Worm (Caenorhabditis elegans): ENCODE data around the gene pah-1.

The pah-1 gene

ce11 chrII:8759493-8759892, 7.3 kb downstream of the pah-1 start, which contains the start of gene fut-1:
fut-1 (minus strand) TSS chrII:8759593.
- TF ChIP-seq flh-1 (GFP tag; optimal IDR thresholded peaks at IDR 0.05) (no peak), lsy-2 (tag; optimal IDR thresholded peaks at IDR 0.05) (no peak), elt-3 (tag; optimal IDR thresholded peaks at IDR 0.05) (no peak), snpc-4 (tag; optimal IDR thresholded peaks at IDR 0.05) (no peak), blmp-1 (tag; optimal IDR thresholded peaks at IDR 0.05) (no peak), bed-3 (GFP tag; optimal IDR thresholded peaks at IDR 0.05) (no peak), ztf-11 (tag; optimal IDR thresholded peaks at IDR 0.05) (no peak), sem-2 (GFP tag; optimal IDR thresholded peaks at IDR 0.05) (no peak), ham-2 (GFP tag; optimal IDR thresholded peaks at IDR 0.05) (no peak), pha-4 (tag; optimal IDR thresholded peaks at IDR 0.05) (no peak), mab-5 (tag; optimal IDR thresholded peaks at IDR 0.05) (no peak), ceh-39 (tag; optimal IDR thresholded peaks at IDR 0.05) (no peak)

ce11 chrII:8755270-8755669, 11.5 kb downstream of the pah-1 start, which contains the start of gene K08F8.7:
K08F8.7 (minus strand) TSS chrII:8755370.
- no peak for TF ChIP-seq snpc-4 (tag; optimal IDR thresholded peaks at IDR 0.05)
- TF ChIP-seq drap-1 (GFP tag; optimal IDR thresholded peaks at IDR 0.05), result no peak
- no peak for TF ChIP-seq hlh-1 (tag; optimal IDR thresholded peaks at IDR 0.05)
- no peak for TF ChIP-seq M03D4.4 (tag; optimal IDR thresholded peaks at IDR 0.05)
- TF ChIP-seq mep-1 (tag; optimal IDR thresholded peaks at IDR 0.05), result no peak
- no peak for TF ChIP-seq sptf-1 (tag; optimal IDR thresholded peaks at IDR 0.05)

ce11 chrII:8751686-8752085, 15.1 kb downstream of the pah-1 start, which contains the start of gene atf-2:
atf-2 (plus strand) TSS chrII:8751986.
- TF ChIP-seq mep-1 (tag; optimal IDR thresholded peaks at IDR 0.05) (no peak), nhr-237 (tag; optimal IDR thresholded peaks at IDR 0.05) (no peak), tbx-8 (GFP tag; optimal IDR thresholded peaks at IDR 0.05) (no peak), flh-1 (GFP tag; optimal IDR thresholded peaks at IDR 0.05) (no peak), ces-1 (GFP tag; optimal IDR thresholded peaks at IDR 0.05) (no peak), ceh-39 (tag; optimal IDR thresholded peaks at IDR 0.05) (no peak), nhr-76 (tag; optimal IDR thresholded peaks at IDR 0.05) (no peak), mab-5 (tag; optimal IDR thresholded peaks at IDR 0.05) (no peak), unc-39 (tag; optimal IDR thresholded peaks at IDR 0.05) (no peak), mls-2 (tag; optimal IDR thresholded peaks at IDR 0.05) (no peak), ceh-43 (GFP tag; optimal IDR thresholded peaks at IDR 0.05) (no peak), ceh-83 (GFP tag; optimal IDR thresholded peaks at IDR 0.05) (no peak), blmp-1 (tag; optimal IDR thresholded peaks at IDR 0.05) (no peak), sem-2 (GFP tag; optimal IDR thresholded peaks at IDR 0.05) (no peak), M03D4.4 (tag; optimal IDR thresholded peaks at IDR 0.05) (no peak), hlh-1 (tag; optimal IDR thresholded peaks at IDR 0.05) (no peak), unc-120 (tag; optimal IDR thresholded peaks at IDR 0.05; ENCODE audit: poor library complexity, severe bottlenecking) (no peak), elt-1 (tag; optimal IDR thresholded peaks at IDR 0.05; ENCODE audit: borderline replicate concordance, insufficient read depth) (no peak)

- TF ChIP-seq lsy-2 (tag; optimal IDR thresholded peaks at IDR 0.05) (no peak), sptf-1 (tag; optimal IDR thresholded peaks at IDR 0.05) (no peak), lin-13 (tag; optimal IDR thresholded peaks at IDR 0.05) (no peak), pha-4 (tag; optimal IDR thresholded peaks at IDR 0.05) (no peak), nhr-12 (tag; optimal IDR thresholded peaks at IDR 0.05) (no peak), nhr-237 (tag; optimal IDR thresholded peaks at IDR 0.05) (peak; percentile 8), mep-1 (tag; optimal IDR thresholded peaks at IDR 0.05) (peak; percentile 5), drap-1 (GFP tag; optimal IDR thresholded peaks at IDR 0.05) (no peak), unc-39 (tag; optimal IDR thresholded peaks at IDR 0.05) (no peak), mab-5 (tag; optimal IDR thresholded peaks at IDR 0.05) (no peak), bed-3 (GFP tag; optimal IDR thresholded peaks at IDR 0.05) (no peak), blmp-1 (tag; optimal IDR thresholded peaks at IDR 0.05) (peak; percentile 100), ham-2 (GFP tag; optimal IDR thresholded peaks at IDR 0.05) (peak; percentile 99), elt-1 (tag; optimal IDR thresholded peaks at IDR 0.05; ENCODE audit: borderline replicate concordance, insufficient read depth) (peak; percentile 1), flh-1 (GFP tag; optimal IDR thresholded peaks at IDR 0.05) (no peak)
These were observed 15.8 kb downstream of the pah-1 start for ce11 chrII:8751042-8751441.

- no peak for TF ChIP-seq ceh-83 (GFP tag; optimal IDR thresholded peaks at IDR 0.05)
- no peak for TF ChIP-seq nhr-76 (tag; optimal IDR thresholded peaks at IDR 0.05)
- no peak for TF ChIP-seq mep-1 (tag; optimal IDR thresholded peaks at IDR 0.05)
- no peak for TF ChIP-seq pha-4 (tag; optimal IDR thresholded peaks at IDR 0.05)
- no peak for TF ChIP-seq nhr-12 (tag; optimal IDR thresholded peaks at IDR 0.05)
- TF ChIP-seq lin-32 (GFP tag; optimal IDR thresholded peaks at IDR 0.05), result no peak
- no peak for TF ChIP-seq elt-3 (tag; optimal IDR thresholded peaks at IDR 0.05)
- no peak for TF ChIP-seq M03D4.4 (tag; optimal IDR thresholded peaks at IDR 0.05)
- no peak for TF ChIP-seq blmp-1 (tag; optimal IDR thresholded peaks at IDR 0.05)
- TF ChIP-seq snpc-4 (tag; optimal IDR thresholded peaks at IDR 0.05), result no peak
- TF ChIP-seq mab-5 (tag; optimal IDR thresholded peaks at IDR 0.05), result no peak
- TF ChIP-seq drap-1 (GFP tag; optimal IDR thresholded peaks at IDR 0.05), result no peak
- no peak for TF ChIP-seq flh-1 (GFP tag; optimal IDR thresholded peaks at IDR 0.05)
- no peak for TF ChIP-seq mls-2 (tag; optimal IDR thresholded peaks at IDR 0.05)
- TF ChIP-seq nhr-2 (tag; optimal IDR thresholded peaks at IDR 0.05), result no peak
- no peak for TF ChIP-seq sptf-1 (tag; optimal IDR thresholded peaks at IDR 0.05)
- no peak for TF ChIP-seq zip-8 (tag; optimal IDR thresholded peaks at IDR 0.05)
- no peak for TF ChIP-seq nhr-237 (tag; optimal IDR thresholded peaks at IDR 0.05)
These were observed 16.7 kb downstream of the pah-1 start for ce11 chrII:8750056-8750455.
